Worm (Caenorhabditis elegans) whole organism, L3 larva: ENCODE results near the gene F25G6.1.

Experiments used
- R02D3.7 ChIP-seq: fragments of 150-350 bp; optimal IDR thresholded peaks from 2 replicates; lab custom pipeline; 2014; ENCODE audit warnings: missing biosample characterization, missing genetic modification characterization
- ZK546.5 ChIP-seq: sonication (generic microtip); optimal IDR thresholded peaks from 2 replicates; lab custom pipeline; 2017; ENCODE audit warnings: missing biosample characterization, missing genetic modification characterization
- ceh-16 ChIP-seq: sonication (generic microtip); optimal IDR thresholded peaks from 2 replicates; lab custom pipeline; 2017; ENCODE audit warnings: missing biosample characterization, missing genetic modification characterization
- ceh-28 ChIP-seq: fragments of 150-350 bp; optimal IDR thresholded peaks from 2 replicates; lab custom pipeline; 2014; ENCODE audit warnings: missing biosample characterization, missing genetic modification reagents, missing genetic modification characterization
- ceh-9 ChIP-seq: sonication (generic microtip); optimal IDR thresholded peaks from 2 replicates; lab custom pipeline; 2018; ENCODE audit warnings: missing biosample characterization, missing genetic modification characterization
- egl-5 ChIP-seq: fragments of 150-350 bp; optimal IDR thresholded peaks from 2 replicates; lab custom pipeline; 2017; ENCODE audit warnings: missing biosample characterization, missing genetic modification reagents, missing genetic modification characterization, inconsistent platforms
- elt-1 ChIP-seq: fragments of 150-350 bp; optimal IDR thresholded peaks from 2 replicates; lab custom pipeline; 2014; ENCODE audit warnings: missing biosample characterization, missing genetic modification characterization
- elt-2 ChIP-seq: sonication (generic microtip); optimal IDR thresholded peaks from 2 replicates; lab custom pipeline; 2016; ENCODE audit warnings: missing genetic modification reagents, mild to moderate bottlenecking, missing genetic modification characterization, missing compliant biosample characterization
- elt-3 ChIP-seq, 3 experiments: fragments of 150-350 bp in 1 of 3; sonication (generic microtip) in 2 of 3; optimal IDR thresholded peaks; 2 replicates in 2 of 3; 4 replicates in 1 of 3; lab custom pipeline; 2014 to 2017; ENCODE audit warnings: missing biosample characterization in 3 of 3, missing genetic modification characterization in 3 of 3
- eor-1 ChIP-seq, 2 experiments: fragments of 150-350 bp; optimal IDR thresholded peaks; 2 replicates each; lab custom pipeline; 2014 to 2018; ENCODE audit warnings: missing biosample characterization in 2 of 2, missing genetic modification characterization in 2 of 2
- fkh-10 ChIP-seq: sonication (generic microtip); optimal IDR thresholded peaks from 2 replicates; lab custom pipeline; 2017; ENCODE audit warnings: missing biosample characterization, missing genetic modification reagents, missing genetic modification characterization
- fkh-2 ChIP-seq: fragments of 150-350 bp; optimal IDR thresholded peaks from 2 replicates; lab custom pipeline; 2014; ENCODE audit warnings: missing biosample characterization, missing genetic modification reagents, missing genetic modification characterization
- hmg-11 ChIP-seq: sonication (generic microtip); optimal IDR thresholded peaks from 2 replicates; lab custom pipeline; 2016; ENCODE audit warnings: missing genetic modification characterization, missing compliant biosample characterization
- lin-39 ChIP-seq: fragments of 150-350 bp; optimal IDR thresholded peaks from 2 replicates; lab custom pipeline; 2018; ENCODE audit warnings: missing biosample characterization, missing genetic modification reagents, missing genetic modification characterization
- lsy-12 ChIP-seq: sonication (generic microtip); optimal IDR thresholded peaks from 2 replicates; lab custom pipeline; 2016; ENCODE audit warnings: mild to moderate bottlenecking, missing genetic modification characterization, missing compliant biosample characterization
- mdl-1 ChIP-seq: fragments of 150-350 bp; optimal IDR thresholded peaks from 2 replicates; lab custom pipeline; 2014; ENCODE audit warnings: missing biosample characterization, missing genetic modification characterization
- mml-1 ChIP-seq: fragments of 150-350 bp; sonication (generic microtip); optimal IDR thresholded peaks from 3 replicates; lab custom pipeline; 2014; ENCODE audit warnings: missing biosample characterization, missing genetic modification characterization
- nfya-1 ChIP-seq: sonication (generic microtip); optimal IDR thresholded peaks from 2 replicates; lab custom pipeline; 2017; ENCODE audit warnings: missing genetic modification characterization, mild to moderate bottlenecking, missing compliant biosample characterization, antibody characterized with exemption, moderate library complexity; ENCODE audit not compliant: insufficient read depth
- nhr-11 ChIP-seq: fragments of 150-350 bp; optimal IDR thresholded peaks from 2 replicates; lab custom pipeline; 2014; ENCODE audit warnings: missing biosample characterization, missing genetic modification characterization
- nhr-12 ChIP-seq: fragments of 150-350 bp; optimal IDR thresholded peaks from 2 replicates; lab custom pipeline; 2014; ENCODE audit warnings: missing biosample characterization, missing genetic modification characterization
- nhr-237 ChIP-seq: fragments of 150-350 bp; optimal IDR thresholded peaks from 2 replicates; lab custom pipeline; 2014; ENCODE audit warnings: missing biosample characterization, missing genetic modification characterization
- nhr-43 ChIP-seq: sonication (generic microtip); optimal IDR thresholded peaks from 2 replicates; lab custom pipeline; 2016; ENCODE audit warnings: mild to moderate bottlenecking, missing genetic modification characterization, missing compliant biosample characterization; ENCODE audit not compliant: poor library complexity, severe bottlenecking
- nhr-76 ChIP-seq: fragments of 150-350 bp; sonication (generic microtip); optimal IDR thresholded peaks from 5 replicates; lab custom pipeline; 2014; ENCODE audit warnings: missing biosample characterization, missing genetic modification characterization
- nhr-77 ChIP-seq: fragments of 150-350 bp; optimal IDR thresholded peaks from 2 replicates; lab custom pipeline; 2014; ENCODE audit warnings: missing biosample characterization, missing genetic modification characterization
- pha-4 ChIP-seq: fragments of 150-350 bp; optimal IDR thresholded peaks from 2 replicates; lab custom pipeline; 2014; ENCODE audit warnings: missing biosample characterization, missing genetic modification reagents, missing genetic modification characterization
- pqm-1 ChIP-seq: fragments of 150-350 bp; optimal IDR thresholded peaks from 2 replicates; lab custom pipeline; 2017; ENCODE audit warnings: missing biosample characterization, missing genetic modification characterization, inconsistent platforms
- skn-1 ChIP-seq: fragments of 150-350 bp; optimal IDR thresholded peaks from 2 replicates; lab custom pipeline; 2014; ENCODE audit warnings: missing biosample characterization, missing genetic modification characterization
- snpc-4 ChIP-seq: fragments of 150-350 bp; optimal IDR thresholded peaks from 2 replicates; lab custom pipeline; 2014; ENCODE audit warnings: missing biosample characterization, missing genetic modification characterization
- unc-39 ChIP-seq: sonication (generic microtip); optimal IDR thresholded peaks from 4 replicates; lab custom pipeline; 2017; ENCODE audit warnings: missing biosample characterization, missing genetic modification characterization
- unc-62 ChIP-seq: fragments of 150-350 bp; sonication (generic microtip); optimal IDR thresholded peaks from 4 replicates; lab custom pipeline; 2014; ENCODE audit warnings: missing biosample characterization, missing genetic modification reagents, missing genetic modification characterization
- zag-1 ChIP-seq: fragments of 150-350 bp; optimal IDR thresholded peaks from 2 replicates; lab custom pipeline; 2014; ENCODE audit warnings: missing biosample characterization, missing genetic modification characterization
- ztf-11 ChIP-seq: fragments of 150-350 bp; optimal IDR thresholded peaks from 2 replicates; lab custom pipeline; 2014; ENCODE audit warnings: missing biosample characterization, missing genetic modification characterization

Gene F25G6.1

ce11 chrV:8586920-8587319 is 12.1 kb downstream of the F25G6.1 start:
- TF ChIP-seq nhr-12 (tag; lab: Kevin White, UChicago), result no peak
- peak; percentile 67 for TF ChIP-seq elt-2 (tag; lab: Kevin White, UChicago)
- TF ChIP-seq nhr-76 (tag; lab: Kevin White, UChicago), result no peak
- TF ChIP-seq nhr-11, result no peak
- TF ChIP-seq mdl-1 (tag; lab: Kevin White, UChicago), result no peak
- TF ChIP-seq zag-1 (tag; lab: Kevin White, UChicago), result no peak
- TF ChIP-seq pha-4, result peak; percentile 72
- TF ChIP-seq nhr-43 (tag; lab: Kevin White, UChicago), result no peak
- no peak for TF ChIP-seq mml-1 (tag; lab: Kevin White, UChicago)
- TF ChIP-seq pqm-1 (tag; lab: Kevin White, UChicago), result peak; percentile 4

- TF ChIP-seq elt-3 (tag; optimal IDR thresholded peaks at IDR 0.05; lab: Kevin White, UChicago), result no peak
- TF ChIP-seq hmg-11 (tag; lab: Kevin White, UChicago), result no peak
- TF ChIP-seq zag-1 (tag; lab: Kevin White, UChicago), result no peak
- TF ChIP-seq nhr-76 (tag; lab: Kevin White, UChicago), result no peak
These were observed 13.2 kb downstream of the F25G6.1 start, which contains the start of gene C10B5.3 for ce11 chrV:8588079-8588478. Gene C10B5.3, minus strand, starts transcription at chrV:8588179.

ce11 chrV:8592691-8593307 is 17.9 kb downstream of the F25G6.1 start:
- peak; percentile 53 for TF ChIP-seq unc-62
- no peak for TF ChIP-seq nhr-77 (tag; lab: Kevin White, UChicago)
- no peak for TF ChIP-seq unc-39
- TF ChIP-seq ceh-28 (tag; lab: Kevin White, UChicago), result no peak
- peak; percentile 58 for TF ChIP-seq elt-1 (tag; lab: Kevin White, UChicago)
- TF ChIP-seq fkh-10 (GFP tag; lab: Kevin White, UChicago), result peak; percentile 13
- TF ChIP-seq elt-3 (tag; optimal IDR thresholded peaks at IDR 0.05; lab: Kevin White, UChicago), result no peak
- TF ChIP-seq mml-1 (tag; lab: Kevin White, UChicago), result no peak
- TF ChIP-seq snpc-4 (tag; lab: Kevin White, UChicago), result no peak
- TF ChIP-seq ceh-9 (tag; lab: Kevin White, UChicago), result no peak
- TF ChIP-seq egl-5 (tag; lab: Kevin White, UChicago), result peak; percentile 13

- no peak for TF ChIP-seq nhr-237 (tag; lab: Kevin White, UChicago)
- TF ChIP-seq ceh-9 (tag; lab: Kevin White, UChicago), result no peak
- no peak for TF ChIP-seq R02D3.7 (tag; lab: Kevin White, UChicago)
- TF ChIP-seq skn-1 (tag; lab: Kevin White, UChicago), result no peak
- TF ChIP-seq mml-1 (tag; lab: Kevin White, UChicago), result no peak
- TF ChIP-seq nhr-12 (tag; lab: Kevin White, UChicago), result no peak
- no peak for TF ChIP-seq lsy-12 (tag; lab: Kevin White, UChicago)
- peak; percentile 24 for TF ChIP-seq nfya-1
- no peak for TF ChIP-seq elt-2 (tag; lab: Kevin White, UChicago)
- no peak for TF ChIP-seq ceh-16 (tag; lab: Kevin White, UChicago)
- TF ChIP-seq ztf-11 (tag; lab: Kevin White, UChicago), result no peak
- no peak for TF ChIP-seq nhr-43 (tag; lab: Kevin White, UChicago)
- no peak for TF ChIP-seq fkh-2 (tag; lab: Kevin White, UChicago)
- TF ChIP-seq hmg-11 (tag; lab: Kevin White, UChicago), result no peak
- TF ChIP-seq lin-39, result peak; percentile 32
- TF ChIP-seq egl-5 (tag; lab: Kevin White, UChicago), result peak; percentile 48
- TF ChIP-seq, all 47 proteins: peak for 3
These were observed 19.5 kb downstream of the F25G6.1 start, which contains the start of gene tag-196 for ce11 chrV:8594105-8594964. Gene tag-196, plus strand, starts transcription at chrV:8594914.

ce11 chrV:8599192-8599591 is 24.3 kb downstream of the F25G6.1 start, which contains the start of gene F41E6.7:
Gene F41E6.7, minus strand, starts transcription at chrV:8599292.
- TF ChIP-seq nfya-1 (no peak), nhr-43 (tag; lab: Kevin White, UChicago) (no peak), elt-3 (tag; optimal IDR thresholded peaks at IDR 0.05; lab: Kevin White, UChicago) (no peak), ZK546.5 (tag; lab: Kevin White, UChicago) (no peak), lsy-12 (tag; lab: Kevin White, UChicago) (no peak), eor-1 (tag; optimal IDR thresholded peaks at IDR 0.05; lab: Kevin White, UChicago) (no peak)
